Fruit fly (Drosophila melanogaster) whole organism, wandering third instar larva: ENCODE measurements around the gene Osi17.

Experiments used
- Dfd ChIP-seq: fragments of >200 bp; optimal IDR thresholded peaks from 2 replicates; lab custom pipeline; 2017; ENCODE audit warnings: missing biosample characterization, missing genetic modification characterization
- Dif ChIP-seq: fragments of 200-275, 200-300 bp; sonication (Bioruptor generic); optimal IDR thresholded peaks from 2 replicates; lab custom pipeline; 2018; ENCODE audit warnings: missing biosample characterization, missing genetic modification characterization; ENCODE audit not compliant: partially characterized antibody
- Myc ChIP-seq: fragments of >200 bp; optimal IDR thresholded peaks from 2 replicates; lab custom pipeline; 2017
- OdsH ChIP-seq: fragments of 200-800 bp; sonication (Bioruptor generic); optimal IDR thresholded peaks from 2 replicates; lab custom pipeline; 2016; ENCODE audit warnings: missing biosample characterization, mild to moderate bottlenecking, missing genetic modification characterization
- h ChIP-seq: fragments of 200-800 bp; sonication (Bioruptor generic); optimal IDR thresholded peaks from 3 replicates; lab custom pipeline; 2016; ENCODE audit warnings: missing biosample characterization, mild to moderate bottlenecking, missing genetic modification characterization
- pan ChIP-seq: fragments of >200 bp; optimal IDR thresholded peaks from 2 replicates; lab custom pipeline; 2017
- psq ChIP-seq: fragments of 200-800 bp; sonication (Bioruptor generic); optimal IDR thresholded peaks from 3 replicates; lab custom pipeline; 2017; ENCODE audit warnings: missing biosample characterization, mild to moderate bottlenecking, missing genetic modification characterization, moderate library complexity

DNA sequence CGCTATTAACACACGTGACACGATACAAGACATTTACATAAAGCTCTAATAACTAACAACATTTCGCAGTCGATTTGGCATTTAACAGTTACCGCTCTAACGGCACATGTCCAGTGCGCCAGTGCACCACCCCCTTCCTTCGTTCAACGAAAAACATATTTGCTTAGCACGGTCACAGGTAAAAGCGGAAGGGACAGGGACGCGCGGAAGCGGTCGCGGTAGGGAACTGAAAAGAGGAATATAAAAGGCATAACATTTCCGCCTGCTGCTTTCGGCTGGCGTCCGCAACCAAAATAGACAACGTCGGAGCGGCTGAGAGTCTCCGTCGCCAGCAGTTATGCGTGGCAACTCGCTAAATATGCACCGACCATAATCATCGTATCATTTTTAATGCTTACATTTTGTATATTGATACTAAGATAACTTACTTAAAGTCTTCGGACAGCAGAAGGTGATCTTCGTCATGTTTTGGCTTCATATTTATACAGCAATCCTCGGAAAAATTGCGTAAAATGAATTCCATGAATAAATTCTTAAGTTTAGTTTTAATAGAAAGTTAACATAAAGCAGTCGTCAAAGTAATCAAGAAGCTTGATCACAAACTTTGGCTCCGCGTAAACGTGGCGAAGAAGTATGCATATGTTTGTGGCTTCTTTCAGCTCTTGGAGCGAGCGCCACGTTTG is 40.3 kb downstream of the Osi17 start:
- TF ChIP-seq Myc (lab: Kevin White, UChicago): no peak
- TF ChIP-seq Dif (GFP tag; lab: Kevin White, UChicago): no peak
- no peak for TF ChIP-seq psq
- TF ChIP-seq h (GFP tag; lab: Kevin White, UChicago): no peak
- no peak for TF ChIP-seq pan (lab: Kevin White, UChicago)
- TF ChIP-seq Dfd: no peak
- TF ChIP-seq OdsH (GFP tag; lab: Kevin White, UChicago): no peak
